Worm (Caenorhabditis elegans): ENCODE measurements around the gene C14E2.11.

ce11 chrX:1837703-1838102 is 36.4 kb downstream of the C14E2.11 start:
- no peak for TF ChIP-seq nhr-237 (tag; optimal IDR thresholded peaks at IDR 0.05)
- TF ChIP-seq mdl-1 (tag; optimal IDR thresholded peaks at IDR 0.05), result no peak
- no peak for TF ChIP-seq ceh-16 (tag; optimal IDR thresholded peaks at IDR 0.05)
- TF ChIP-seq snpc-4 (tag; optimal IDR thresholded peaks at IDR 0.05), result no peak
- TF ChIP-seq aly-2 (tag; optimal IDR thresholded peaks at IDR 0.05), result no peak
- TF ChIP-seq sea-2 (GFP tag; optimal IDR thresholded peaks at IDR 0.05), result no peak
- no peak for TF ChIP-seq nhr-28 (tag; optimal IDR thresholded peaks at IDR 0.05)
- no peak for TF ChIP-seq ceh-28 (tag; optimal IDR thresholded peaks at IDR 0.05)
